Fruit fly (Drosophila melanogaster): ENCODE results near the gene Eip74EF.

Gene Eip74EF

DNA sequence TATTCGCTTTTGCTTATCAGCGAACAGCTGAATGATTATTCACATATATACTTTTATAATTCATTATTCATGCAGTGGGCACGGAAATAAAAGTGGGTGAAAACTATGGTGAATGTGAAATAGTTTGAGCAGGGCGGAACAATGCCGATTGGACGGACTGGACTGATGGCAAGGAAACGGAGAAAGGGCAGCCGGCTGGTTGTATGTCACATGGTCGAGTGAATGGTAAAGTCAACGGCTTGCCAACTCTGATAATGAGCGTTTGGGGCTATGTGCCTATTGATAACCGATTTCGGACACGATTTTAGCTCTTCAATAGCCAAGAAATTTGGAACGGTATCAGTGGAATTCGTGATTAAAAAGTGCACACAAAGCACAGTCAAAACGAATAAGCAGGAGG, 83.4 kb downstream of the Eip74EF start:
- TF ChIP-seq pdm3 (GFP tag; optimal IDR thresholded peaks at IDR 0.05) (no peak), spab (GFP tag; optimal IDR thresholded peaks at IDR 0.05) (no peak), Gug (GFP tag; IDR thresholded peaks at IDR 0.05) (no peak), CG7368 (GFP tag; optimal IDR thresholded peaks at IDR 0.05) (no peak), lz (GFP tag; optimal IDR thresholded peaks at IDR 0.05) (no peak), Sox102F (GFP tag; optimal IDR thresholded peaks at IDR 0.05) (no peak), CG1621 (tag; optimal IDR thresholded peaks at IDR 0.05) (no peak), Hr39 (GFP tag; optimal IDR thresholded peaks at IDR 0.05) (no peak), eg (GFP tag; IDR thresholded peaks at IDR 0.05) (no peak)

DNA sequence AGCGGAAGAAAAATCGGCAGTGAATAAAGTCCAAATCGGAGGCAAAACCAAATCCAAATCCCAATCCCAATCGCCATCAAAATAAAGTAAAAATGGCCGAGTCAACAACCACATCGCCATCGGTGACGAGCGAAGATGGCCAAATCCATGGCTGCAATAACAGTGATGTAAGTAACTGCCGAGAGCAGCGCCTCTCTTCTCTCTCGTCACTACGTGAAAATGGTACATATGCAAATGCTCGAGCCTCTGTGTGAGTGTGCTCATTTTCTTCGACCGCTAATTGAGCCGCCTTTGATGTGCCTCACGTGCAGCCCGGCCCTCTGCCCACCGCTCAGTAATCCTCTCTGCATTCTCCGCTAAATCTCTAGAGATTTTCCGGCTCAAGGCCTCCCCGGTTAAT, 84.7 kb downstream of the Eip74EF start:
- TF ChIP-seq Eip78C (GFP tag) (peak; percentile 42), CG1621 (tag; optimal IDR thresholded peaks at IDR 0.05) (no peak), fkh (GFP tag; optimal IDR thresholded peaks at IDR 0.05) (peak; percentile 51)

DNA sequence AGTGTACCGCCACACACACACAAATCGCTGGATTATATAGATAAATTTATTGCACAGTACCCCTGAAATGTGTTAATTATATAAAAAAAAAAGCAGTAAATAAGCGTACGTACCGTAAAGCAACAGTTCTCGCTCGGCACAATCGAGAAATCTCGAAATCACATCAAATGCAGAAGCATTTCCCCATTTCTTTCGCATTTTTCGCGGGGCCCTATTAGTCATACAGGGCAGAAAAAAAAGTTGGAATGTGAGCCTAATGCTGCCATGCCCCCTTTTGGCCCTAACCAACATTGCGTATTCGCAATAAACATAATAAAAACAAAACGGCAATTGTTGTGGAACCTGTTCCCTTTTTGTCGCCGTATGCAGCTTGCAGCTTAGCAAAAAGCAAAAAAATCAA, 85.4 kb downstream of the Eip74EF start:
- TF ChIP-seq fd85E (GFP tag; optimal IDR thresholded peaks at IDR 0.05) (no peak), CG6163 (GFP tag; IDR thresholded peaks at IDR 0.05) (peak; percentile 24; the same call in 1 of the 3 replicates), CG9139 (GFP tag; optimal IDR thresholded peaks at IDR 0.05) (peak; percentile 32), CG10631 (GFP tag; optimal IDR thresholded peaks at IDR 0.05) (no peak), CG6854 (GFP tag; optimal IDR thresholded peaks at IDR 0.05) (peak; percentile 8), CG6276 (GFP tag; optimal IDR thresholded peaks at IDR 0.05) (no peak)

DNA sequence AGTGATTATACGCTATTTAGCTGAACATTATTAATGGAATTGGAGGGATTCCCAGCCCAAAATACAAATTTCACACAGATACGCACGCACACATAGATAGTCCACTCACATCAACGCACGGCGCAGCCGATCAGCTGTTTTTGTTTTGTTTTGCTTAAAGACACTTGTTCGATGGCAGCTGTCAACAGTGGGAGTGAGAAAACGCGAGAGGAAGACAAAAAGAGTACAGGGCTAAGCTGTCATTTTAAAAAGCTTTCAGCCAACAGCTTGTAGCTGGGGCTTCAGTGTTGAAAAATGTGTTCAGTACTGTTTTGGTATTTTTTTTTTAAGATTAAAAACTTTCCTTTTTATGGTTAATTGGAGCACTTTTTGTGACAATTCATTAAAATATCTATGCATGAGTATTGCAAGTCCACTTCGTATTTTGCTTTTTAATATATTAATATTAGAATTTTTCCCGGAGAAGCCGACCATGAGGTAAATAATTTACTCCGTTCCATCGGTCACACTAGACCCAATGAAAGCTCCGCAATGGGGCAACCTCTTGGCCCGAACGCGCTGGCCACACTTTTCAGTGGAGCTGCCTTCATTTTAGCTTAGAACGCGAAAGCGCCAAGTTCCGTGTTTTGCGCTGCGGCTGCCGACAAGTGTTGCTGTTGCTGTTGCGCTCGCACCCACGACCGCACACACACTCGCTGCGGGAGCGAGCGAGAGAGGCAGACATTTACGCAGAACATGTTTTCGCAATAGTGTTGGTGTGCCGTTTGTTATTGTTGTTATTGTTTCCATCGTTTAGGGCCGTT, 86.0 kb downstream of the Eip74EF start:
- TF ChIP-seq esn (GFP tag; optimal IDR thresholded peaks at IDR 0.05) (peak; percentile 76), CG11762 (GFP tag; optimal IDR thresholded peaks at IDR 0.05; ENCODE audit: insufficient read depth) (peak; percentile 20), Hr38 (GFP tag; optimal IDR thresholded peaks at IDR 0.05) (no peak), CG6276 (GFP tag; optimal IDR thresholded peaks at IDR 0.05) (no peak), pdm3 (GFP tag; optimal IDR thresholded peaks at IDR 0.05) (no peak), CG32006 (GFP tag; optimal IDR thresholded peaks at IDR 0.05) (peak; percentile 50), topi (GFP tag; optimal IDR thresholded peaks at IDR 0.05) (peak; percentile 59), Smox (GFP tag; optimal IDR thresholded peaks at IDR 0.05) (peak; percentile 65), Blimp-1 (GFP tag; optimal IDR thresholded peaks at IDR 0.05) (no peak), ss (GFP tag; optimal IDR thresholded peaks at IDR 0.05) (no peak), achi (GFP tag; optimal IDR thresholded peaks at IDR 0.05) (peak; percentile 99), Ets21C (GFP tag; optimal IDR thresholded peaks at IDR 0.05) (peak; percentile 43), CG8632 (GFP tag; optimal IDR thresholded peaks at IDR 0.05) (peak; percentile 21), fd59A (GFP tag; optimal IDR thresholded peaks at IDR 0.05) (no peak), CG6163 (GFP tag; IDR thresholded peaks at IDR 0.05) (peak; percentile 46), Sox102F (GFP tag; optimal IDR thresholded peaks at IDR 0.05) (peak; percentile 46), net (GFP tag; optimal IDR thresholded peaks at IDR 0.05) (no peak), fkh (GFP tag; optimal IDR thresholded peaks at IDR 0.05) (peak; percentile 71), lz (GFP tag; optimal IDR thresholded peaks at IDR 0.05) (peak; percentile 58), CG8319 (GFP tag; optimal IDR thresholded peaks at IDR 0.05) (no peak), Lpt (GFP tag; optimal IDR thresholded peaks at IDR 0.05) (peak; percentile 24), CG3032 (tag; optimal IDR thresholded peaks at IDR 0.05) (peak; percentile 40), CG11902 (GFP tag; optimal IDR thresholded peaks at IDR 0.05) (no peak), fd85E (GFP tag; optimal IDR thresholded peaks at IDR 0.05) (peak; percentile 42), dsx (GFP tag; optimal IDR thresholded peaks at IDR 0.05; ENCODE audit: poor library complexity, severe bottlenecking) (peak; percentile 61), vri (GFP tag; optimal IDR thresholded peaks at IDR 0.05) (peak; percentile 17), CG11294 (GFP tag; IDR thresholded peaks at IDR 0.05) (no peak; the same call in 1 of the 2 replicates), CG3919 (GFP tag; optimal IDR thresholded peaks at IDR 0.05) (peak; percentile 35), CG9139 (GFP tag; optimal IDR thresholded peaks at IDR 0.05) (peak; percentile 20), spab (GFP tag; optimal IDR thresholded peaks at IDR 0.05) (no peak), cyc (GFP tag; optimal IDR thresholded peaks at IDR 0.05) (peak; percentile 50), salr (GFP tag; optimal IDR thresholded peaks at IDR 0.05) (peak in 1 of 2 experiments; percentile 22), eg (GFP tag; IDR thresholded peaks at IDR 0.05) (peak; percentile 65), acj6 (GFP tag; optimal IDR thresholded peaks at IDR 0.05) (peak; percentile 70), svp (GFP tag) (peak; percentile 91), CG10669 (GFP tag; optimal IDR thresholded peaks at IDR 0.05) (peak; percentile 11), Hr39 (GFP tag; optimal IDR thresholded peaks at IDR 0.05) (peak; percentile 43)

All from whole organism, prepupa.